Worm (Caenorhabditis elegans) whole organism, young adult: Measurements from ENCODE around the gene far-4.

Experiments
- B0019.2 ChIP-seq: fragments of 200-800 bp; sonication (Bioruptor generic); conservative IDR thresholded peaks from 2 replicates; pipeline ENCODE4 v1.3.6; 2022; ENCODE audit warnings: missing genetic modification reagents, missing genetic modification characterization, missing compliant biosample characterization
- B0261.1 ChIP-seq: sonication (generic microtip); optimal IDR thresholded peaks from 2 replicates; lab custom pipeline; 2016; ENCODE audit warnings: mild to moderate bottlenecking, missing genetic modification characterization, moderate library complexity, missing compliant biosample characterization
- B0336.3 ChIP-seq: fragments of 200-800 bp; sonication (Bioruptor generic); IDR thresholded peaks from 2 replicates; pipeline ENCODE4 v1.3.6; 2022; ENCODE audit warnings: missing genetic modification characterization, missing compliant biosample characterization
- F39B2.1 ChIP-seq: fragments of 200-800 bp; sonication (Bioruptor generic); IDR thresholded peaks from 2 replicates; pipeline ENCODE4 v1.3.6; 2022; ENCODE audit warnings: missing genetic modification reagents, missing genetic modification characterization, missing compliant biosample characterization
- F52B5.7 ChIP-seq: sonication (generic microtip); optimal IDR thresholded peaks from 2 replicates; lab custom pipeline; 2016; ENCODE audit warnings: mild to moderate bottlenecking, missing genetic modification characterization, missing compliant biosample characterization
- F55B11.4 ChIP-seq: sonication (generic microtip); optimal IDR thresholded peaks from 2 replicates; lab custom pipeline; 2016; ENCODE audit warnings: missing compliant biosample characterization, missing genetic modification characterization, borderline replicate concordance; ENCODE audit not compliant: insufficient read depth
- F57C9.4 ChIP-seq: sonication (generic microtip); optimal IDR thresholded peaks from 2 replicates; lab custom pipeline; 2017; ENCODE audit warnings: mild to moderate bottlenecking, missing genetic modification characterization, missing compliant biosample characterization
- K12H6.12 ChIP-seq: fragments of 200-800 bp; sonication (Bioruptor generic); optimal IDR thresholded peaks from 2 replicates; lab custom pipeline; 2018; ENCODE audit warnings: mild to moderate bottlenecking, missing genetic modification characterization, missing compliant biosample characterization
- T07F8.4 ChIP-seq: sonication (generic microtip); optimal IDR thresholded peaks from 2 replicates; lab custom pipeline; 2016; ENCODE audit warnings: mild to moderate bottlenecking, missing genetic modification characterization, moderate library complexity, missing compliant biosample characterization
- Y56A3A.18 ChIP-seq: fragments of 200-800 bp; sonication (Bioruptor generic); IDR thresholded peaks from 2 replicates; pipeline ENCODE4 v1.3.6; 2022; ENCODE audit warnings: missing genetic modification reagents, missing genetic modification characterization, missing compliant biosample characterization
- Y79H2A.3 ChIP-seq: fragments of 200-800 bp; sonication (Bioruptor generic); conservative IDR thresholded peaks from 2 replicates; pipeline ENCODE4 v1.3.6; 2022; ENCODE audit warnings: missing genetic modification reagents, missing genetic modification characterization, missing compliant biosample characterization
- Y95B8A.8 ChIP-seq: fragments of 200-800 bp; sonication (Bioruptor generic); IDR thresholded peaks from 2 replicates; pipeline ENCODE4 v1.3.6; 2022; ENCODE audit warnings: missing genetic modification reagents, missing genetic modification characterization, missing compliant biosample characterization
- ZK185.1 ChIP-seq: sonication (generic microtip); optimal IDR thresholded peaks from 2 replicates; lab custom pipeline; 2016; ENCODE audit warnings: mild to moderate bottlenecking, missing genetic modification characterization, missing compliant biosample characterization; ENCODE audit not compliant: poor library complexity, severe bottlenecking
- attf-6 ChIP-seq: fragments of 200-800 bp; sonication (Bioruptor generic); IDR thresholded peaks from 2 replicates; pipeline ENCODE4 v1.3.6; 2022; ENCODE audit warnings: missing genetic modification reagents, missing genetic modification characterization, missing compliant biosample characterization
- bed-1 ChIP-seq: fragments of 200-800 bp; sonication (Bioruptor generic); IDR thresholded peaks from 2 replicates; pipeline ENCODE4 v1.3.6; 2022; ENCODE audit warnings: missing genetic modification reagents, missing genetic modification characterization, missing compliant biosample characterization
- cebp-1 ChIP-seq, 2 experiments: fragments of 200-800 bp in 1 of 2; sonication (Bioruptor generic) in 1 of 2; sonication (generic microtip) in 1 of 2; IDR thresholded peaks in 1 of 2; optimal IDR thresholded peaks in 1 of 2; 2 replicates each; pipeline versions ENCODE4 v1.3.6 to Lab custom; 2017 to 2022; ENCODE audit warnings: missing compliant biosample characterization in 2 of 2, missing genetic modification characterization in 2 of 2, mild to moderate bottlenecking in 1 of 2, missing genetic modification reagents in 1 of 2, moderate library complexity in 1 of 2
- cebp-2 ChIP-seq: fragments of 200-800 bp; sonication (Bioruptor generic); IDR thresholded peaks from 2 replicates; pipeline ENCODE4 v1.3.6; 2022; ENCODE audit warnings: missing genetic modification characterization, missing compliant biosample characterization
- ceh-79 ChIP-seq: sonication (generic microtip); optimal IDR thresholded peaks from 2 replicates; lab custom pipeline; 2017; ENCODE audit warnings: mild to moderate bottlenecking, missing genetic modification characterization, missing compliant biosample characterization
- chd-7 ChIP-seq: sonication (generic microtip); optimal IDR thresholded peaks from 2 replicates; lab custom pipeline; 2016; ENCODE audit warnings: mild to moderate bottlenecking, missing genetic modification characterization, moderate library complexity, missing compliant biosample characterization
- die-1 ChIP-seq: sonication (generic microtip); optimal IDR thresholded peaks from 2 replicates; lab custom pipeline; 2016; ENCODE audit warnings: missing genotype, mild to moderate bottlenecking, missing genetic modification characterization, missing compliant biosample characterization
- dpl-1 ChIP-seq: fragments of 150-350 bp; optimal IDR thresholded peaks from 2 replicates; lab custom pipeline; 2014; ENCODE audit warnings: missing biosample characterization, missing genetic modification reagents, missing genetic modification characterization
- efl-1 ChIP-seq: fragments of 150-350 bp; optimal IDR thresholded peaks from 2 replicates; lab custom pipeline; 2014; ENCODE audit warnings: missing biosample characterization, missing genetic modification reagents, missing genetic modification characterization
- egl-44 ChIP-seq: fragments of 200-800 bp; sonication (Bioruptor generic); IDR thresholded peaks from 2 replicates; pipeline ENCODE4 v1.3.6; 2022; ENCODE audit warnings: missing genetic modification reagents, missing genetic modification characterization, missing compliant biosample characterization
- ekl-4 ChIP-seq: fragments of 200-800 bp; sonication (Bioruptor generic); IDR thresholded peaks from 2 replicates; pipeline ENCODE4 v1.3.6; 2022; ENCODE audit warnings: missing genetic modification reagents, missing genetic modification characterization, missing compliant biosample characterization
- him-1 ChIP-seq: sonication (generic microtip); optimal IDR thresholded peaks from 2 replicates; lab custom pipeline; 2016; ENCODE audit warnings: missing genotype, missing genetic modification reagents, missing genetic modification characterization, missing compliant biosample characterization
- hlh-12 ChIP-seq: sonication (generic microtip); optimal IDR thresholded peaks from 2 replicates; lab custom pipeline; 2016; ENCODE audit warnings: missing genetic modification characterization, missing compliant biosample characterization
- hsf-1 ChIP-seq: fragments of 200-800 bp; sonication (Bioruptor generic); IDR thresholded peaks from 2 replicates; pipeline ENCODE4 v1.3.6; 2022; ENCODE audit warnings: missing genetic modification reagents, missing genetic modification characterization, missing compliant biosample characterization
- madf-3 ChIP-seq: fragments of 200-800 bp; sonication (Bioruptor generic); IDR thresholded peaks from 2 replicates; pipeline ENCODE4 v1.3.6; 2022; ENCODE audit warnings: missing genetic modification reagents, missing genetic modification characterization, missing compliant biosample characterization
- madf-6 ChIP-seq: fragments of 200-800 bp; sonication (Bioruptor generic); IDR thresholded peaks from 2 replicates; pipeline ENCODE4 v1.3.6; 2022; ENCODE audit warnings: missing genetic modification reagents, missing genetic modification characterization, missing compliant biosample characterization
- mcd-1 ChIP-seq: fragments of 200-800 bp; sonication (Bioruptor generic); IDR thresholded peaks from 2 replicates; pipeline ENCODE4 v1.3.6; 2022; ENCODE audit warnings: missing genetic modification reagents, missing genetic modification characterization, missing compliant biosample characterization
- nhr-179 ChIP-seq: sonication (generic microtip); optimal IDR thresholded peaks from 2 replicates; lab custom pipeline; 2016; ENCODE audit warnings: mild to moderate bottlenecking, missing genetic modification characterization, missing compliant biosample characterization
- nhr-80 ChIP-seq: sonication (generic microtip); optimal IDR thresholded peaks from 2 replicates; lab custom pipeline; 2016; ENCODE audit warnings: missing genetic modification characterization, missing compliant biosample characterization
- nhr-90 ChIP-seq: sonication (generic microtip); optimal IDR thresholded peaks from 2 replicates; lab custom pipeline; 2016; ENCODE audit warnings: missing genotype, mild to moderate bottlenecking, missing genetic modification characterization, missing compliant biosample characterization
- pha-4 ChIP-seq: fragments of 150-350 bp; sonication (generic microtip); optimal IDR thresholded peaks from 2 replicates; lab custom pipeline; 2014; ENCODE audit warnings: missing biosample characterization, missing genetic modification reagents, missing genetic modification characterization
- rec-8 ChIP-seq, 2 experiments: sonication (generic microtip); optimal IDR thresholded peaks; 2 replicates each; lab custom pipeline; 2016; ENCODE audit warnings: mild to moderate bottlenecking in 2 of 2, missing genetic modification characterization in 2 of 2, missing genetic modification reagents in 2 of 2, missing genotype in 2 of 2, missing biosample characterization in 1 of 2, missing compliant biosample characterization in 1 of 2, moderate library complexity in 1 of 2
- snpc-1.1 ChIP-seq: sonication (generic microtip); optimal IDR thresholded peaks from 2 replicates; lab custom pipeline; 2017; ENCODE audit warnings: missing genetic modification characterization, mild to moderate bottlenecking, missing compliant biosample characterization, antibody characterized with exemption, moderate library complexity, missing genotype, missing genetic modification reagents; ENCODE audit not compliant: insufficient read depth
- tbp1 ChIP-seq: fragments of 200-800 bp; sonication (Bioruptor generic); optimal IDR thresholded peaks from 2 replicates; lab custom pipeline; 2018; ENCODE audit warnings: mild to moderate bottlenecking, missing genetic modification characterization, missing compliant biosample characterization
- tlf-1 ChIP-seq: fragments of 200-800 bp; sonication (Bioruptor generic); optimal IDR thresholded peaks from 2 replicates; lab custom pipeline; 2018; ENCODE audit warnings: mild to moderate bottlenecking, missing genetic modification characterization, missing compliant biosample characterization
- unc-62 ChIP-seq: fragments of 150-350 bp; optimal IDR thresholded peaks from 2 replicates; lab custom pipeline; 2014; ENCODE audit warnings: missing biosample characterization, missing genetic modification reagents, missing genetic modification characterization
- xnd-1 ChIP-seq: sonication (generic microtip); optimal IDR thresholded peaks from 2 replicates; lab custom pipeline; 2016; ENCODE audit warnings: missing genotype, missing genetic modification reagents, missing genetic modification characterization, missing compliant biosample characterization
- ztf-22 ChIP-seq: fragments of 200-800 bp; sonication (Bioruptor generic); optimal IDR thresholded peaks from 2 replicates; lab custom pipeline; 2018; ENCODE audit warnings: mild to moderate bottlenecking, missing genetic modification characterization, moderate library complexity, missing compliant biosample characterization
- ztf-28 ChIP-seq: fragments of 200-800 bp; sonication (Bioruptor generic); IDR thresholded peaks from 2 replicates; pipeline ENCODE4 v1.3.6; 2022; ENCODE audit warnings: missing genetic modification reagents, missing genetic modification characterization, missing compliant biosample characterization

far-4 gene

DNA sequence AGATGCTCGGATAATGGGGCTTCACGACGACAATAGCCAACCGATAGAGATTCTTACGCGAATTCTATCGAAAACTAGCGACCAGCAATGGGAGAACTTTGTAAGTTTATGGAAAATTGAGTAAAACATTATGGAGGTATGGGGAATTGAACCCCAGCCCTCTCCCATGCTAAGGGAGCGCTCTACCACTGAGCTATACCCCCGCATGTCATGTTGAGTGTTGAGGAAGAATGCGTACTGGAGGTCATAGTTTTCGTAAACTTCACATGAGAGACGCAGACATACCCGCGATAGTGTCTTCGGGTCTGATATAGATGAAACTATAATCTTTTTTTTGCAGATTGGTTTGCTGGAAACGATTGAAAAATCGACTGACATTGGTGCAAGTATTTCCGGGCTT is 3.9 kb upstream of the far-4 start (continued):
- peak; percentile 68 for TF ChIP-seq T07F8.4 (tag; lab: Kevin White, UChicago)
- no peak for TF ChIP-seq tlf-1
- peak; percentile 74 to 86 for TF ChIP-seq rec-8 (tag; optimal IDR thresholded peaks at IDR 0.05; lab: Kevin White, UChicago)
- no peak for TF ChIP-seq attf-6 (GFP tag; lab: Robert Waterston, UW)
- TF ChIP-seq egl-44 (GFP tag; lab: Robert Waterston, UW): peak; percentile 84; the same call in 1 of the 2 replicates
- TF ChIP-seq F52B5.7 (tag; lab: Kevin White, UChicago): peak; percentile 22
- TF ChIP-seq ceh-79: no peak
- TF ChIP-seq bed-1 (GFP tag; lab: Robert Waterston, UW): no peak
- TF ChIP-seq dpl-1 (GFP tag; lab: Kevin White, UChicago): no peak
- TF ChIP-seq B0336.3 (GFP tag; lab: Robert Waterston, UW): peak; percentile 37
- TF ChIP-seq Y95B8A.8 (GFP tag; lab: Robert Waterston, UW): no peak
- peak; percentile 39 for TF ChIP-seq him-1 (tag; lab: Kevin White, UChicago)
- TF ChIP-seq K12H6.12 (tag; lab: Kevin White, UChicago): peak; percentile 58
- TF ChIP-seq mcd-1 (GFP tag; lab: Robert Waterston, UW): peak; percentile 59
- peak; percentile 79 for TF ChIP-seq die-1 (tag; lab: Kevin White, UChicago)
- TF ChIP-seq F39B2.1: no peak
- TF ChIP-seq madf-3: no peak
- no peak for TF ChIP-seq snpc-1.1 (tag; lab: Kevin White, UChicago)
- TF ChIP-seq B0019.2 (GFP tag; lab: Robert Waterston, UW): no peak
- no peak for TF ChIP-seq Y79H2A.3 (GFP tag; lab: Robert Waterston, UW)
- TF ChIP-seq ztf-28 (GFP tag; lab: Robert Waterston, UW): no peak
- TF ChIP-seq pha-4 (tag; lab: Kevin White, UChicago): no peak
- peak; percentile 80 for TF ChIP-seq ZK185.1
- peak; percentile 90 for TF ChIP-seq tbp1 (GFP tag; lab: Kevin White, UChicago)
- peak; percentile 65 for TF ChIP-seq madf-6 (GFP tag; lab: Robert Waterston, UW)
- peak; percentile 58; the same call in 1 of the 2 replicates for TF ChIP-seq ekl-4 (GFP tag; lab: Robert Waterston, UW)
- no peak for TF ChIP-seq xnd-1 (tag; lab: Kevin White, UChicago)
- TF ChIP-seq F55B11.4 (tag; lab: Kevin White, UChicago): no peak
- peak; percentile 76 for TF ChIP-seq nhr-90
- TF ChIP-seq efl-1 (GFP tag; lab: Kevin White, UChicago): no peak

DNA sequence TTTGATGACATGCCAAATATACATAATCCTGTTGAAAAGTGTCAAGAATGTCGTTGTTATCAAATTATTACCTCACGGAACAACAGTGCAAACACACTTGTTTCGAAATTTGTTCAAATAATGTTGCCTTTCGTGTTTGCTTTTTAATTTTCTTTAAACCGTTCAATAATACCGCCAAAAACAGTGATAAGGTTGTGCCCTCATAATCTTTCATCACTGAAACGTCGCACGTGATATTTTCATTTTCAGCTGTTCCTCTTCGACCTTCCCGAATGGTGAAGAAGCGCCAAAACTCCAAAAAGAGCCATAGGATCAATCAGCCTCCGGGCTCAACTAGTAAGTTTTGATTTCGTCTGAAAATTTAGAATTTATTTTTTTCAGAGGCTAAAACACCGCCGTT is 2.6 kb upstream of the far-4 start, which contains the start of gene inft-2:
inft-2 (plus strand) TSS at position 248 of the 400 bp plus-strand sequence.
- TF ChIP-seq nhr-179 (tag; lab: Kevin White, UChicago) (no peak), B0261.1 (tag; lab: Kevin White, UChicago) (no peak), unc-62 (peak; percentile 40), F57C9.4 (tag; lab: Kevin White, UChicago) (no peak), cebp-2 (GFP tag; lab: Robert Waterston, UW) (no peak), hlh-12 (tag; lab: Kevin White, UChicago) (no peak), cebp-1 (GFP tag; IDR thresholded peaks at IDR 0.05; lab: Robert Waterston, UW) (peak; percentile 65; the same call in 1 of the 2 replicates), cebp-1 (tag; optimal IDR thresholded peaks at IDR 0.05; lab: Kevin White, UChicago) (no peak), nhr-80 (tag; lab: Kevin White, UChicago) (peak; percentile 71), hsf-1 (no peak), ztf-22 (GFP tag; lab: Kevin White, UChicago) (no peak), chd-7 (tag; lab: Kevin White, UChicago) (no peak), Y56A3A.18 (GFP tag; lab: Robert Waterston, UW) (no peak)
